Fruit fly (Drosophila melanogaster) whole organism, embryonic: ENCODE measurements around the gene CG1979.

Experiments
- Ada2b ChIP-seq: fragments of 200-800 bp; sonication (Bioruptor generic); IDR thresholded peaks from 2 replicates; pipeline ENCODE4 v1.3.6; 2022; ENCODE audit warnings: missing biosample characterization, missing genetic modification characterization
- CG10366 ChIP-seq: fragments of 200-800 bp; sonication (Bioruptor generic); IDR thresholded peaks from 2 replicates; pipeline ENCODE4 v1.3.6; 2022; ENCODE audit warnings: missing biosample characterization, missing genetic modification characterization
- CG10462 ChIP-seq: fragments of 200-800 bp; sonication (Bioruptor generic); optimal IDR thresholded peaks from 2 replicates; lab custom pipeline; 2016; ENCODE audit warnings: missing biosample characterization, missing genetic modification characterization
- CG12155 ChIP-seq: fragments of 200-800 bp; sonication (Bioruptor generic); optimal IDR thresholded peaks from 3 replicates; lab custom pipeline; 2016; ENCODE audit warnings: missing biosample characterization, missing genetic modification characterization
- CG12236 ChIP-seq: fragments of 200-800 bp; sonication (Bioruptor generic); optimal IDR thresholded peaks from 2 replicates; lab custom pipeline; 2016; ENCODE audit warnings: missing biosample characterization, missing genetic modification characterization
- CG12299 ChIP-seq: fragments of 200-800 bp; sonication (Bioruptor generic); optimal IDR thresholded peaks from 2 replicates; lab custom pipeline; 2018; ENCODE audit warnings: missing biosample characterization, mild to moderate bottlenecking, missing genetic modification characterization
- CG17612 ChIP-seq: fragments of 200-800 bp; sonication (Bioruptor generic); IDR thresholded peaks from 2 replicates; pipeline ENCODE4 v1.3.6; 2022; ENCODE audit warnings: missing biosample characterization, missing genetic modification characterization
- CG17802 ChIP-seq: fragments of 200-800 bp; sonication (Bioruptor generic); optimal IDR thresholded peaks from 2 replicates; lab custom pipeline; 2018; ENCODE audit warnings: missing biosample characterization, mild to moderate bottlenecking, missing genetic modification characterization, moderate library complexity
- CG17829 ChIP-seq: fragments of 200-800 bp; optimal IDR thresholded peaks from 2 replicates; lab custom pipeline; 2019; ENCODE audit warnings: missing biosample characterization, mild to moderate bottlenecking, missing genetic modification characterization, moderate library complexity
- CG17912 ChIP-seq: fragments of 200-800 bp; sonication (Bioruptor generic); optimal IDR thresholded peaks from 2 replicates; lab custom pipeline; 2018; ENCODE audit warnings: missing biosample characterization, mild to moderate bottlenecking, missing genetic modification characterization
- CG1832 ChIP-seq: fragments of 200-800 bp; sonication (Bioruptor generic); optimal IDR thresholded peaks from 2 replicates; lab custom pipeline; 2017; ENCODE audit warnings: missing biosample characterization, mild to moderate bottlenecking, missing genetic modification characterization, inconsistent platforms
- CG2129 ChIP-seq: fragments of 200-800 bp; sonication (Bioruptor generic); IDR thresholded peaks from 2 replicates; pipeline ENCODE4 v1.3.6; 2022; ENCODE audit warnings: missing biosample characterization, missing genetic modification characterization; ENCODE audit not compliant: partially characterized antibody
- CG2199 ChIP-seq: fragments of 200-800 bp; sonication (Bioruptor generic); IDR thresholded peaks from 3 replicates; pipeline ENCODE4 v1.3.6; 2022; ENCODE audit warnings: missing biosample characterization, missing genetic modification characterization
- CG2712 ChIP-seq: fragments of 200-800 bp; optimal IDR thresholded peaks from 3 replicates; lab custom pipeline; 2019; ENCODE audit warnings: missing biosample characterization, mild to moderate bottlenecking, missing genetic modification characterization, moderate library complexity
- CG31365 ChIP-seq: fragments of 200-800 bp; sonication (Bioruptor generic); optimal IDR thresholded peaks from 2 replicates; lab custom pipeline; 2018; ENCODE audit warnings: missing biosample characterization, mild to moderate bottlenecking, missing genetic modification characterization
- CG3163 ChIP-seq: fragments of 200-800 bp; sonication (Bioruptor generic); optimal IDR thresholded peaks from 3 replicates; lab custom pipeline; 2016; ENCODE audit warnings: missing biosample characterization, missing genetic modification characterization
- CG32532 ChIP-seq: fragments of 200-800 bp; sonication (Bioruptor generic); IDR thresholded peaks from 2 replicates; pipeline ENCODE4 v1.3.6; 2022; ENCODE audit warnings: missing biosample characterization, missing genetic modification characterization
- CG3995 ChIP-seq: fragments of 200-800 bp; sonication (Bioruptor generic); optimal IDR thresholded peaks from 3 replicates; lab custom pipeline; 2016; ENCODE audit warnings: missing biosample characterization, missing genetic modification characterization
- CG6654 ChIP-seq: fragments of 200-800 bp; sonication (Bioruptor generic); optimal IDR thresholded peaks from 2 replicates; lab custom pipeline; 2017; ENCODE audit warnings: missing biosample characterization, mild to moderate bottlenecking, missing genetic modification characterization
- CG7357 ChIP-seq: fragments of 200-800 bp; sonication (Bioruptor generic); IDR thresholded peaks from 3 replicates; pipeline ENCODE4 v1.3.6; 2022; ENCODE audit warnings: missing biosample characterization, missing genetic modification characterization
- CG7372 ChIP-seq: fragments of 200-800 bp; sonication (Bioruptor generic); IDR thresholded peaks from 2 replicates; pipeline ENCODE4 v1.3.6; 2022; ENCODE audit warnings: missing biosample characterization, missing genetic modification characterization
- CG9609 ChIP-seq: fragments of 200-800 bp; sonication (Bioruptor generic); optimal IDR thresholded peaks from 3 replicates; lab custom pipeline; 2016; ENCODE audit warnings: missing biosample characterization, missing genetic modification characterization
- CG9876 ChIP-seq: fragments of 200-800 bp; sonication (Bioruptor generic); optimal IDR thresholded peaks from 2 replicates; lab custom pipeline; 2016; ENCODE audit warnings: missing biosample characterization, missing genetic modification characterization
- Camta ChIP-seq: fragments of 200-800 bp; sonication (Bioruptor generic); optimal IDR thresholded peaks from 2 replicates; lab custom pipeline; 2016; ENCODE audit warnings: missing biosample characterization, missing genetic modification characterization
- D19B ChIP-seq: fragments of 200-800 bp; sonication (Bioruptor generic); optimal IDR thresholded peaks from 2 replicates; lab custom pipeline; 2017; ENCODE audit warnings: missing biosample characterization, mild to moderate bottlenecking, missing genetic modification characterization
- E2f2 ChIP-seq: fragments of 200-800 bp; sonication (Bioruptor generic); IDR thresholded peaks from 2 replicates; pipeline ENCODE4 v1.3.6; 2022; ENCODE audit warnings: missing biosample characterization, missing genetic modification characterization
- H15 ChIP-seq: fragments of 200-800 bp; sonication (Bioruptor generic); IDR thresholded peaks from 3 replicates; pipeline ENCODE4 v1.3.6; 2022; ENCODE audit warnings: missing biosample characterization, missing genetic modification characterization
- H2.0 ChIP-seq: fragments of 200-800 bp; sonication (Bioruptor generic); IDR thresholded peaks from 2 replicates; pipeline ENCODE4 v1.3.6; 2022; ENCODE audit warnings: missing biosample characterization, missing genetic modification characterization
- Hsf ChIP-seq: fragments of 200-800 bp; sonication (Bioruptor generic); optimal IDR thresholded peaks from 3 replicates; lab custom pipeline; 2016; ENCODE audit warnings: missing biosample characterization, missing genetic modification characterization
- NFAT ChIP-seq: fragments of 200-800 bp; sonication (Bioruptor generic); IDR thresholded peaks from 2 replicates; pipeline ENCODE4 v1.3.6; 2022; ENCODE audit warnings: missing biosample characterization, missing genetic modification characterization
- Neu2 ChIP-seq: fragments of 200-800 bp; sonication (Bioruptor generic); optimal IDR thresholded peaks from 3 replicates; lab custom pipeline; 2016; ENCODE audit warnings: missing biosample characterization, missing genetic modification characterization, borderline replicate concordance
- NfI ChIP-seq: fragments of 200-800 bp; sonication (Bioruptor generic); optimal IDR thresholded peaks from 3 replicates; lab custom pipeline; 2018; ENCODE audit warnings: missing biosample characterization, mild to moderate bottlenecking, missing genetic modification characterization, moderate library complexity
- Ptx1 ChIP-seq: fragments of 200-800 bp; sonication (Bioruptor generic); IDR thresholded peaks from 2 replicates; pipeline ENCODE4 v1.3.6; 2022; ENCODE audit warnings: missing biosample characterization, missing genetic modification characterization
- Xbp1 ChIP-seq: fragments of 200-800 bp; sonication (Bioruptor generic); optimal IDR thresholded peaks from 3 replicates; lab custom pipeline; 2016; ENCODE audit warnings: missing biosample characterization, mild to moderate bottlenecking, missing genetic modification characterization
- ac ChIP-seq: fragments of 200-800 bp; sonication (Bioruptor generic); optimal IDR thresholded peaks from 3 replicates; lab custom pipeline; 2017; ENCODE audit warnings: missing biosample characterization, mild to moderate bottlenecking, missing genetic modification characterization
- ash1 ChIP-seq: fragments of 200-800 bp; sonication (Bioruptor generic); optimal IDR thresholded peaks from 2 replicates; lab custom pipeline; 2018; ENCODE audit warnings: missing biosample characterization, mild to moderate bottlenecking, missing genetic modification characterization
- esg ChIP-seq: fragments of 200-800 bp; sonication (Bioruptor generic); conservative IDR thresholded peaks from 2 replicates; pipeline ENCODE4 v1.3.6; 2022; ENCODE audit warnings: missing biosample characterization, missing genetic modification characterization
- jigr1 ChIP-seq: fragments of 200-800 bp; sonication (Bioruptor generic); IDR thresholded peaks from 3 replicates; pipeline ENCODE4 v1.3.6; 2022; ENCODE audit warnings: missing biosample characterization, missing genetic modification characterization
- klu ChIP-seq: fragments of 200-800 bp; sonication (Bioruptor generic); IDR thresholded peaks from 2 replicates; pipeline ENCODE4 v1.3.6; 2022; ENCODE audit warnings: missing biosample characterization, missing genetic modification characterization
- lab ChIP-seq: fragments of 200-800 bp; sonication (Bioruptor generic); optimal IDR thresholded peaks from 3 replicates; lab custom pipeline; 2017; ENCODE audit warnings: missing biosample characterization, missing genetic modification characterization, mild to moderate bottlenecking, moderate library complexity, missing genetic modification reagents
- lov ChIP-seq, 2 experiments: fragments of 200-800 bp in 1 of 2; fragments of >200 bp in 1 of 2; sonication (Bioruptor generic) in 1 of 2; IDR thresholded peaks in 1 of 2; optimal IDR thresholded peaks in 1 of 2; 2 replicates in 1 of 2; 3 replicates in 1 of 2; pipeline versions ENCODE4 v1.3.6 to Lab custom; 2017 to 2022; ENCODE audit warnings: missing biosample characterization in 1 of 2, missing genetic modification characterization in 1 of 2
- peb ChIP-seq: fragments of 200-800 bp; sonication (Bioruptor generic); IDR thresholded peaks from 2 replicates; pipeline ENCODE4 v1.3.6; 2022; ENCODE audit warnings: missing biosample characterization, missing genetic modification characterization
- phol ChIP-seq: fragments of 200-800 bp; sonication (Bioruptor generic); optimal IDR thresholded peaks from 3 replicates; lab custom pipeline; 2018; ENCODE audit warnings: missing biosample characterization, mild to moderate bottlenecking, missing genetic modification characterization, moderate library complexity
- pros ChIP-seq: fragments of 200-800 bp; sonication (Bioruptor generic); optimal IDR thresholded peaks from 3 replicates; lab custom pipeline; 2019; ENCODE audit warnings: missing biosample characterization, mild to moderate bottlenecking, missing genetic modification characterization, moderate library complexity
- sim ChIP-seq: fragments of 200-800 bp; sonication (Bioruptor generic); IDR thresholded peaks from 2 replicates; pipeline ENCODE4 v1.3.6; 2022; ENCODE audit warnings: missing biosample characterization, missing genetic modification characterization
- sisA ChIP-seq: fragments of 200-800 bp; sonication (Bioruptor generic); IDR thresholded peaks from 2 replicates; pipeline ENCODE4 v1.3.6; 2022; ENCODE audit warnings: missing biosample characterization, missing genetic modification characterization
- slbo ChIP-seq: fragments of 200-800 bp; sonication (Bioruptor generic); IDR thresholded peaks from 2 replicates; pipeline ENCODE4 v1.3.6; 2022; ENCODE audit warnings: missing biosample characterization, missing genetic modification characterization
- slou ChIP-seq: fragments of 200-800 bp; sonication (Bioruptor generic); optimal IDR thresholded peaks from 3 replicates; lab custom pipeline; 2016; ENCODE audit warnings: missing biosample characterization, missing genetic modification characterization
- sna ChIP-seq: fragments of 200-800 bp; sonication (Bioruptor generic); IDR thresholded peaks from 2 replicates; pipeline ENCODE4 v1.3.6; 2022; ENCODE audit warnings: missing biosample characterization, missing genetic modification characterization; ENCODE audit not compliant: partially characterized antibody
- sr ChIP-seq: fragments of 200-800 bp; sonication (Bioruptor generic); IDR thresholded peaks from 3 replicates; pipeline ENCODE4 v1.3.6; 2022; ENCODE audit warnings: missing biosample characterization, missing genetic modification characterization
- tin ChIP-seq: fragments of 200-800 bp; sonication (Bioruptor generic); optimal IDR thresholded peaks from 3 replicates; lab custom pipeline; 2016; ENCODE audit warnings: missing biosample characterization, missing genetic modification characterization
- ttk ChIP-seq: fragments of 200-800 bp; sonication (Bioruptor generic); IDR thresholded peaks from 2 replicates; pipeline ENCODE4 v2.1.2; 2022; ENCODE audit warnings: missing biosample characterization, missing genetic modification characterization

The CG1979 gene

DNA sequence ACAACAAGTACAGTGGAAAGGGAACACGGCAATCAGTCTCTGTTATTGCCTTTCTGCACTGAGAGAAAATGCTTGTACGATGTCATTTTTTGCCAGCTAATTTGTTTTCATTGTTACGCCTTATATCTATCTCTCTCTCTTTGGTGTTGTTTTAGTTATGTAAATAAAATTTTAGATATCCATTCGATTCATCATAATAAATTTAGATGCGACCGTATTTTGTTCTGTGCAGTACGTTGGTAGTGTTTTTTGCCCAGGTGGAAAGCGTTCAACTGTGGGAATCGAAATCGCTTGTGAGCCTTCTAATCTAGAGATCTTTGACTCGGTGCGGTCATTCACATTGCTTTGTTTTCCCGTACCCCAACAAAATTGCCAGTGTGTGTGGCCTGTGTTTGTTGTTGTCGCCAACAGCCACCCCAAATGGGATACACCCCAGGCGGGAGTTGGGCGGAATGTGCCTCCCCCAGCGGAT lies 21.4 kb downstream of the CG1979 start (continued):
- TF ChIP-seq E2f2, result no peak
- peak; percentile 91 for TF ChIP-seq tin (GFP tag; lab: Kevin White, UChicago)
- no peak for TF ChIP-seq sim (GFP tag; lab: Robert Waterston, UW)
- peak; percentile 89 for TF ChIP-seq phol (tag; lab: Kevin White, UChicago)
- TF ChIP-seq Camta (GFP tag; lab: Kevin White, UChicago), result peak; percentile 92
- peak; percentile 76 for TF ChIP-seq CG10462 (GFP tag; lab: Kevin White, UChicago)
- TF ChIP-seq Neu2, result peak; percentile 79
- TF ChIP-seq jigr1, result no peak
- TF ChIP-seq CG12299 (tag; lab: Kevin White, UChicago), result peak; percentile 70
- TF ChIP-seq CG12236 (GFP tag; lab: Kevin White, UChicago), result peak; percentile 77
- TF ChIP-seq slou, result peak; percentile 71
- TF ChIP-seq ac, result peak; percentile 25
- no peak for TF ChIP-seq sisA (GFP tag; lab: Robert Waterston, UW)
- TF ChIP-seq CG7372 (GFP tag; lab: Robert Waterston, UW), result no peak
- TF ChIP-seq CG17612, result no peak
- TF ChIP-seq lov (optimal IDR thresholded peaks at IDR 0.05; lab: Kevin White, UChicago), result no peak
- TF ChIP-seq lov (GFP tag; IDR thresholded peaks at IDR 0.05; lab: Robert Waterston, UW), result no peak
- no peak for TF ChIP-seq NFAT (GFP tag; lab: Robert Waterston, UW)
- TF ChIP-seq CG3995 (GFP tag; lab: Kevin White, UChicago), result peak; percentile 70
- no peak for TF ChIP-seq slbo (GFP tag; lab: Robert Waterston, UW)
- no peak for TF ChIP-seq ttk
- peak; percentile 68 for TF ChIP-seq ash1
- no peak for TF ChIP-seq klu (GFP tag; lab: Robert Waterston, UW)
- peak; percentile 92 for TF ChIP-seq CG9609 (GFP tag; lab: Kevin White, UChicago)
- TF ChIP-seq CG12155 (GFP tag; lab: Kevin White, UChicago), result peak; percentile 83
- peak; percentile 89 for TF ChIP-seq NfI (GFP tag; lab: Kevin White, UChicago)
- no peak for TF ChIP-seq CG17912 (GFP tag; lab: Kevin White, UChicago)
- TF ChIP-seq CG10366 (GFP tag; lab: Robert Waterston, UW), result no peak
- no peak for TF ChIP-seq esg (GFP tag; lab: Robert Waterston, UW)
- peak; percentile 83 for TF ChIP-seq CG9876 (GFP tag; lab: Kevin White, UChicago)
- no peak for TF ChIP-seq CG2129 (GFP tag; lab: Robert Waterston, UW)
- no peak for TF ChIP-seq CG1832 (GFP tag; lab: Kevin White, UChicago)
- peak; percentile 75 for TF ChIP-seq D19B (GFP tag; lab: Kevin White, UChicago)
- no peak for TF ChIP-seq pros (GFP tag; lab: Kevin White, UChicago)
- no peak for TF ChIP-seq sna (GFP tag; lab: Robert Waterston, UW)
- TF ChIP-seq H15 (GFP tag; lab: Robert Waterston, UW), result no peak
- no peak for TF ChIP-seq CG32532
- TF ChIP-seq peb, result no peak
- TF ChIP-seq H2.0 (GFP tag; lab: Robert Waterston, UW), result no peak
- peak; percentile 92 for TF ChIP-seq CG2712 (tag; lab: Kevin White, UChicago)
- no peak for TF ChIP-seq CG2199 (GFP tag; lab: Robert Waterston, UW)
- peak; percentile 91 for TF ChIP-seq Hsf
- peak; percentile 92 for TF ChIP-seq Xbp1 (GFP tag; lab: Kevin White, UChicago)
- TF ChIP-seq lab (GFP tag; lab: Kevin White, UChicago), result peak; percentile 96
- TF ChIP-seq CG3163, result peak; percentile 79
- peak; percentile 54 for TF ChIP-seq CG31365 (tag; lab: Kevin White, UChicago)
- peak; percentile 59; the same call in 2 of the 3 replicates for TF ChIP-seq CG7357
- peak; percentile 92 for TF ChIP-seq CG17829 (tag; lab: Kevin White, UChicago)
- peak; percentile 73 for TF ChIP-seq CG6654 (GFP tag; lab: Kevin White, UChicago)
- no peak for TF ChIP-seq sr
- TF ChIP-seq CG17802 (tag; lab: Kevin White, UChicago), result peak; percentile 62
- TF ChIP-seq Ptx1 (GFP tag; lab: Robert Waterston, UW), result no peak
- TF ChIP-seq Ada2b, result no peak
